Worm (Caenorhabditis elegans) whole organism, late embryonic: ENCODE data around the gene Y42A5A.5.

ENCODE experiments used
- C08G9.2 ChIP-seq: sonication (generic microtip); optimal IDR thresholded peaks from 2 replicates; lab custom pipeline; 2016; ENCODE audit warnings: mild to moderate bottlenecking, missing genetic modification characterization, moderate library complexity, missing compliant biosample characterization
- C38D4.7 ChIP-seq: fragments of 200-800 bp; sonication (Bioruptor generic); optimal IDR thresholded peaks from 2 replicates; lab custom pipeline; 2018; ENCODE audit warnings: mild to moderate bottlenecking, missing genetic modification characterization, moderate library complexity, missing compliant biosample characterization
- F13H6.1 ChIP-seq: sonication (generic microtip); optimal IDR thresholded peaks from 2 replicates; lab custom pipeline; 2016; ENCODE audit warnings: missing genetic modification characterization, missing compliant biosample characterization
- T23F11.4 ChIP-seq: fragments of 200-800 bp; sonication (Bioruptor generic); optimal IDR thresholded peaks from 2 replicates; lab custom pipeline; 2018; ENCODE audit warnings: mild to moderate bottlenecking, missing genetic modification characterization, missing compliant biosample characterization
- Y22D7AL.16 ChIP-seq: sonication (generic microtip); optimal IDR thresholded peaks from 2 replicates; lab custom pipeline; 2016; ENCODE audit warnings: missing genetic modification characterization, missing compliant biosample characterization
- ahr-1 ChIP-seq: sonication (generic microtip); optimal IDR thresholded peaks from 2 replicates; lab custom pipeline; 2016; ENCODE audit warnings: missing genetic modification characterization, missing compliant biosample characterization
- ama-1 ChIP-seq: fragments of 150-350 bp; optimal IDR thresholded peaks from 2 replicates; lab custom pipeline; 2014
- ceh-18 ChIP-seq: sonication (generic microtip); optimal IDR thresholded peaks from 2 replicates; lab custom pipeline; 2016; ENCODE audit warnings: missing genetic modification characterization, missing compliant biosample characterization
- ceh-2 ChIP-seq: sonication (generic microtip); optimal IDR thresholded peaks from 2 replicates; lab custom pipeline; 2016; ENCODE audit warnings: missing genotype, missing genetic modification characterization, missing compliant biosample characterization
- ceh-24 ChIP-seq: sonication (generic microtip); optimal IDR thresholded peaks from 2 replicates; lab custom pipeline; 2016; ENCODE audit warnings: mild to moderate bottlenecking, missing genetic modification characterization, missing compliant biosample characterization
- ceh-31 ChIP-seq: sonication (generic microtip); optimal IDR thresholded peaks from 2 replicates; lab custom pipeline; 2016; ENCODE audit warnings: missing genetic modification characterization, missing compliant biosample characterization
- ceh-34 ChIP-seq: sonication (generic microtip); optimal IDR thresholded peaks from 2 replicates; lab custom pipeline; 2016; ENCODE audit warnings: mild to moderate bottlenecking, missing genetic modification characterization, missing compliant biosample characterization
- dmd-4 ChIP-seq: sonication (generic microtip); optimal IDR thresholded peaks from 2 replicates; lab custom pipeline; 2016; ENCODE audit warnings: borderline replicate concordance, missing genetic modification characterization, missing compliant biosample characterization
- dve-1 ChIP-seq: sonication (generic microtip); optimal IDR thresholded peaks from 2 replicates; lab custom pipeline; 2017; ENCODE audit warnings: antibody characterized with exemption, mild to moderate bottlenecking, missing genetic modification characterization, missing compliant biosample characterization
- elt-2 ChIP-seq: sonication (generic microtip); optimal IDR thresholded peaks from 2 replicates; lab custom pipeline; 2016; ENCODE audit warnings: missing genetic modification reagents, missing genetic modification characterization, missing compliant biosample characterization
- elt-4 ChIP-seq: sonication (generic microtip); optimal IDR thresholded peaks from 2 replicates; lab custom pipeline; 2016; ENCODE audit warnings: missing genetic modification characterization, missing compliant biosample characterization
- eyg-1 ChIP-seq: sonication (generic microtip); optimal IDR thresholded peaks from 2 replicates; lab custom pipeline; 2016; ENCODE audit warnings: missing genotype, missing genetic modification characterization, missing compliant biosample characterization
- fax-1 ChIP-seq: sonication (generic microtip); optimal IDR thresholded peaks from 2 replicates; lab custom pipeline; 2016; ENCODE audit warnings: missing genotype, missing genetic modification characterization, missing compliant biosample characterization
- fkh-10 ChIP-seq: fragments of 150-350 bp; optimal IDR thresholded peaks from 2 replicates; lab custom pipeline; 2014; ENCODE audit warnings: missing biosample characterization, missing genetic modification reagents, missing genetic modification characterization
- fkh-6 ChIP-seq: sonication (generic microtip); optimal IDR thresholded peaks from 2 replicates; lab custom pipeline; 2016; ENCODE audit warnings: missing genetic modification characterization, missing compliant biosample characterization
- hlh-13 ChIP-seq: fragments of 200-800 bp; sonication (Bioruptor generic); optimal IDR thresholded peaks from 2 replicates; lab custom pipeline; 2018; ENCODE audit warnings: mild to moderate bottlenecking, missing genetic modification characterization, missing compliant biosample characterization
- hlh-30 ChIP-seq: sonication (generic microtip); optimal IDR thresholded peaks from 2 replicates; lab custom pipeline; 2017; ENCODE audit warnings: antibody characterized with exemption, missing genetic modification characterization, missing compliant biosample characterization; ENCODE audit not compliant: insufficient read depth
- hlh-6 ChIP-seq: sonication (generic microtip); optimal IDR thresholded peaks from 2 replicates; lab custom pipeline; 2016; ENCODE audit warnings: missing genotype, missing genetic modification characterization, missing compliant biosample characterization
- hlh-8 ChIP-seq: sonication (generic microtip); optimal IDR thresholded peaks from 2 replicates; lab custom pipeline; 2016; ENCODE audit warnings: missing genotype, missing genetic modification characterization, missing compliant biosample characterization
- madf-2 ChIP-seq: sonication (generic microtip); optimal IDR thresholded peaks from 2 replicates; lab custom pipeline; 2017; ENCODE audit warnings: missing genetic modification characterization, missing compliant biosample characterization
- nfya-1 ChIP-seq: sonication (generic microtip); optimal IDR thresholded peaks from 2 replicates; lab custom pipeline; 2017; ENCODE audit warnings: missing genetic modification characterization, mild to moderate bottlenecking, missing compliant biosample characterization, antibody characterized with exemption, moderate library complexity
- nhr-232 ChIP-seq: sonication (generic microtip); optimal IDR thresholded peaks from 2 replicates; lab custom pipeline; 2016; ENCODE audit warnings: missing genetic modification characterization, missing compliant biosample characterization
- pag-3 ChIP-seq: sonication (generic microtip); optimal IDR thresholded peaks from 2 replicates; lab custom pipeline; 2016; ENCODE audit warnings: missing compliant biosample characterization, missing genetic modification characterization, borderline replicate concordance
- pat-9 ChIP-seq: fragments of 200-800 bp; sonication (Bioruptor generic); optimal IDR thresholded peaks from 2 replicates; lab custom pipeline; 2018; ENCODE audit warnings: mild to moderate bottlenecking, missing genetic modification characterization, moderate library complexity, missing compliant biosample characterization
- pax-1 ChIP-seq: fragments of 150-350 bp; optimal IDR thresholded peaks from 2 replicates; lab custom pipeline; 2014; ENCODE audit warnings: missing biosample characterization, missing genetic modification characterization
- pha-2 ChIP-seq: sonication (generic microtip); optimal IDR thresholded peaks from 2 replicates; lab custom pipeline; 2017; ENCODE audit warnings: mild to moderate bottlenecking, missing genetic modification characterization, missing compliant biosample characterization
- ref-2 ChIP-seq: sonication (generic microtip); optimal IDR thresholded peaks from 2 replicates; lab custom pipeline; 2016; ENCODE audit warnings: missing genetic modification characterization, missing compliant biosample characterization
- rnt-1 ChIP-seq: sonication (generic microtip); optimal IDR thresholded peaks from 2 replicates; lab custom pipeline; 2016; ENCODE audit warnings: missing genetic modification characterization, missing compliant biosample characterization
- sdc-2 ChIP-seq: sonication (generic microtip); optimal IDR thresholded peaks from 2 replicates; lab custom pipeline; 2016; ENCODE audit warnings: missing genotype, missing genetic modification characterization, missing compliant biosample characterization
- syd-9 ChIP-seq: sonication (generic microtip); optimal IDR thresholded peaks from 2 replicates; lab custom pipeline; 2016; ENCODE audit warnings: mild to moderate bottlenecking, missing genetic modification characterization, moderate library complexity, missing compliant biosample characterization
- tbx-2 ChIP-seq: sonication (generic microtip); optimal IDR thresholded peaks from 2 replicates; lab custom pipeline; 2016; ENCODE audit warnings: missing genetic modification characterization, missing compliant biosample characterization
- unc-42 ChIP-seq: sonication (generic microtip); optimal IDR thresholded peaks from 2 replicates; lab custom pipeline; 2016; ENCODE audit warnings: missing genotype, missing genetic modification characterization, missing compliant biosample characterization
- unc-55 ChIP-seq: sonication (generic microtip); optimal IDR thresholded peaks from 2 replicates; lab custom pipeline; 2017; ENCODE audit warnings: missing biosample characterization, missing genetic modification reagents, missing genetic modification characterization
- ztf-16 ChIP-seq: sonication (generic microtip); optimal IDR thresholded peaks from 2 replicates; lab custom pipeline; 2017; ENCODE audit warnings: missing genetic modification characterization, missing compliant biosample characterization

The Y42A5A.5 gene

ce11 chrV:11082475-11082874 is 27.1 kb downstream of the Y42A5A.5 start:
- TF ChIP-seq tbx-2 (tag; lab: Kevin White, UChicago): peak; percentile 67
- TF ChIP-seq pat-9 (tag; lab: Kevin White, UChicago): peak; percentile 5
- no peak for TF ChIP-seq eyg-1
- no peak for TF ChIP-seq ceh-24
- peak; percentile 61 for TF ChIP-seq nfya-1 (tag; lab: Kevin White, UChicago)
- no peak for TF ChIP-seq elt-4 (tag; lab: Kevin White, UChicago)
- TF ChIP-seq fkh-10 (GFP tag; lab: Kevin White, UChicago): no peak
- TF ChIP-seq ceh-18 (tag; lab: Kevin White, UChicago): peak; percentile 94
- peak; percentile 54 for TF ChIP-seq ceh-34 (tag; lab: Kevin White, UChicago)
- TF ChIP-seq F13H6.1: no peak
- TF ChIP-seq hlh-13: no peak
- TF ChIP-seq C38D4.7: no peak
- TF ChIP-seq C08G9.2 (tag; lab: Kevin White, UChicago): no peak
- TF ChIP-seq ceh-31 (tag; lab: Kevin White, UChicago): peak; percentile 16
- peak; percentile 7 for TF ChIP-seq dmd-4 (tag; lab: Kevin White, UChicago)
- TF ChIP-seq rnt-1 (tag; lab: Kevin White, UChicago): peak; percentile 76
- TF ChIP-seq hlh-8 (tag; lab: Kevin White, UChicago): peak; percentile 45

DNA sequence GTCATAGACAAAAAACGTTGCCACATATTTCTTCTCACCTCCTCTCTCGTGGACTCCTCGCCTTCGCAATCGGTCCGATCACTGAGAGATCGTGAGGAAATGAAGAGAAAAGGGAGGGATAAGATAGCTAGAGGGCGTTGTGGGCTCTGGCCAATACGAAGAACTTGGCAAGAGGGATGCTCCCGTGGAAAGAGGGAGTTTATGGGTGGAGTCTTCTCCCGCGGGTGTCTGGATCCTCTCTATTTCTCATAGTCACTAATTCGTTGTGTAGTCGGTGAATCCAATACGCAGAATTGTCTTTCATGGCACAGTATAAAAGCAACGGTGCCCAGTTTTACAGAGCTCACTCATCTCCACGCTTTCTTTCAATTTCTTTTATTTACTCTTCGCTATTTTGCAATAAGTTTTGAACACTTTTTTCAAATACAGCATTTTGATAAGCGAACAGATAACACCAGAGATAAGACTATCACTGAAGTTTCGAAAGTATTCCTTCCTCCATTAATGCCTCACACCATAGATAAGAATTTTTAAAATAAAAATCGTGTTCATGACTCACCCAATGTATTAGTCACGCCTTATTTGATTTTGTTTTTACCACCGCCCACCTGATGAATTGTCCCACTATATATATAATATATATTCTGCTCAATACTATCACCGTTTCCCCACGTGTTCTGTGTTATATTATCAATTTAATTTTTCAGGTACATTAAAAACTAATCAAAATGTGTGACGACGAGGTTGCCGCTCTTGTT is 29.0 kb downstream of the Y42A5A.5 start, which contains the start of gene act-1:
Gene act-1 (plus strand): TSS at position 708 of the 758 bp plus-strand sequence.
- no peak for TF ChIP-seq fax-1
- TF ChIP-seq rnt-1 (tag; lab: Kevin White, UChicago): peak; percentile 47
- TF ChIP-seq fkh-6 (tag; lab: Kevin White, UChicago): peak; percentile 14
- peak; percentile 13 for TF ChIP-seq syd-9
- TF ChIP-seq ceh-34 (tag; lab: Kevin White, UChicago): peak; percentile 69
- TF ChIP-seq tbx-2 (tag; lab: Kevin White, UChicago): peak; percentile 5
- TF ChIP-seq nhr-232 (tag; lab: Kevin White, UChicago): no peak
- no peak for TF ChIP-seq pha-2 (tag; lab: Kevin White, UChicago)
- peak; percentile 67 for TF ChIP-seq unc-55 (GFP tag; lab: Kevin White, UChicago)
- no peak for TF ChIP-seq pag-3 (tag; lab: Kevin White, UChicago)
- TF ChIP-seq sdc-2 (tag; lab: Kevin White, UChicago): peak; percentile 14
- TF ChIP-seq ref-2 (tag; lab: Kevin White, UChicago): peak; percentile 56
- TF ChIP-seq ceh-31 (tag; lab: Kevin White, UChicago): peak; percentile 55
- TF ChIP-seq ceh-18 (tag; lab: Kevin White, UChicago): peak; percentile 84
- TF ChIP-seq elt-2 (tag; lab: Kevin White, UChicago): peak; percentile 95
- peak; percentile 88 for TF ChIP-seq nfya-1 (tag; lab: Kevin White, UChicago)

ce11 chrV:11078874-11079273 is 30.7 kb downstream of the Y42A5A.5 start:
- no peak for TF ChIP-seq madf-2
- TF ChIP-seq ref-2 (tag; lab: Kevin White, UChicago): no peak
- TF ChIP-seq hlh-13: no peak
- TF ChIP-seq ama-1: no peak
- TF ChIP-seq dve-1 (tag; lab: Kevin White, UChicago): no peak
- TF ChIP-seq ceh-2 (tag; lab: Kevin White, UChicago): no peak
- no peak for TF ChIP-seq T23F11.4

- peak; percentile 26 for TF ChIP-seq rnt-1 (tag; lab: Kevin White, UChicago)
- peak; percentile 12 for TF ChIP-seq ztf-16 (tag; lab: Kevin White, UChicago)
- no peak for TF ChIP-seq ahr-1 (tag; lab: Kevin White, UChicago)
- TF ChIP-seq nfya-1 (tag; lab: Kevin White, UChicago): peak; percentile 40
- no peak for TF ChIP-seq T23F11.4
- TF ChIP-seq tbx-2 (tag; lab: Kevin White, UChicago): peak; percentile 53
- TF ChIP-seq hlh-30 (tag; lab: Kevin White, UChicago): peak; percentile 8
- no peak for TF ChIP-seq Y22D7AL.16 (tag; lab: Kevin White, UChicago)
- no peak for TF ChIP-seq ceh-2 (tag; lab: Kevin White, UChicago)
- TF ChIP-seq ceh-31 (tag; lab: Kevin White, UChicago): peak; percentile 37
- peak; percentile 91 for TF ChIP-seq elt-2 (tag; lab: Kevin White, UChicago)
- peak; percentile 58 for TF ChIP-seq unc-42 (tag; lab: Kevin White, UChicago)
- TF ChIP-seq pax-1: peak; percentile 13
- peak; percentile 32 for TF ChIP-seq ceh-18 (tag; lab: Kevin White, UChicago)
- TF ChIP-seq hlh-6 (tag; lab: Kevin White, UChicago): no peak
- TF ChIP-seq, all 69 proteins: peak for 10
These were observed 31.3 kb downstream of the Y42A5A.5 start, which contains the start of gene act-2 for ce11 chrV:11078104-11078724. Gene act-2 (minus strand): TSS chrV:11078154.
